Fruit fly (Drosophila melanogaster) whole organism, pupa: Measurements from ENCODE around the gene CG15047.

Source experiments
- CG12605 ChIP-seq: fragments of 200-800 bp; sonication (Bioruptor generic); IDR thresholded peaks from 2 replicates; pipeline ENCODE4 v1.3.6; 2022; ENCODE audit warnings: missing biosample characterization, missing genetic modification characterization
- CG32121 ChIP-seq: fragments of 200-800 bp; sonication (Bioruptor generic); IDR thresholded peaks from 2 replicates; pipeline ENCODE4 v1.3.6; 2022; ENCODE audit warnings: missing biosample characterization, missing genetic modification characterization
- EcR ChIP-seq: fragments of 200-800 bp; sonication (Bioruptor generic); optimal IDR thresholded peaks from 3 replicates; lab custom pipeline; 2019; ENCODE audit warnings: missing biosample characterization, missing genetic modification characterization, mild to moderate bottlenecking, moderate library complexity, missing genetic modification reagents
- gl ChIP-seq: fragments of 200-800 bp; sonication (Bioruptor generic); optimal IDR thresholded peaks from 2 replicates; lab custom pipeline; 2018; ENCODE audit warnings: missing biosample characterization, mild to moderate bottlenecking, missing genetic modification characterization

dm6 chrX:18552451-18552850 lies 24.0 kb downstream of the CG15047 start:
- TF ChIP-seq CG32121 (GFP tag; lab: Robert Waterston, UW) (peak; percentile 77), EcR (GFP tag; lab: Kevin White, UChicago) (no peak), gl (tag; lab: Kevin White, UChicago) (peak; percentile 36), CG12605 (peak; percentile 60)
